Fruit fly (Drosophila melanogaster): ENCODE measurements around the gene amd.

The amd gene

dm6 chr2L:19139751-19140150 is 29.8 kb downstream of the amd start (continued):
- TF ChIP-seq Elba2 (GFP tag; optimal IDR thresholded peaks at IDR 0.05) (no peak), ato (GFP tag; IDR thresholded peaks at IDR 0.05; ENCODE audit: partially characterized antibody) (no peak), sug (tag; optimal IDR thresholded peaks at IDR 0.05) (no peak), fd3F (GFP tag; optimal IDR thresholded peaks at IDR 0.05) (no peak), seq (GFP tag; IDR thresholded peaks at IDR 0.05) (no peak), CG34376 (GFP tag; optimal IDR thresholded peaks at IDR 0.05) (no peak), HmgD (GFP tag; optimal IDR thresholded peaks at IDR 0.05) (no peak), Atf-2 (GFP tag; optimal IDR thresholded peaks at IDR 0.05) (no peak), CG4820 (GFP tag; optimal IDR thresholded peaks at IDR 0.05) (no peak), zen (tag; optimal IDR thresholded peaks at IDR 0.05) (peak; percentile 4), tin (GFP tag; optimal IDR thresholded peaks at IDR 0.05) (no peak), Usf (GFP tag; optimal IDR thresholded peaks at IDR 0.05) (no peak), Sin3A (optimal IDR thresholded peaks at IDR 0.05) (no peak), Camta (GFP tag; optimal IDR thresholded peaks at IDR 0.05) (no peak), CG42726 (GFP tag; IDR thresholded peaks at IDR 0.05; ENCODE audit: partially characterized antibody) (no peak), tap (tag; optimal IDR thresholded peaks at IDR 0.05) (no peak), pfk (GFP tag; optimal IDR thresholded peaks at IDR 0.05) (peak; percentile 12), CG32767 (GFP tag; IDR thresholded peaks at IDR 0.05) (no peak), mirr (GFP tag; optimal IDR thresholded peaks at IDR 0.05) (no peak), pros (GFP tag; optimal IDR thresholded peaks at IDR 0.05) (peak; percentile 96), tll (GFP tag; optimal IDR thresholded peaks at IDR 0.05) (peak in 1 of 2 experiments; percentile 44), CG4404 (GFP tag; IDR thresholded peaks at IDR 0.05) (no peak), Antp (GFP tag; optimal IDR thresholded peaks at IDR 0.05) (no peak), YL-1 (GFP tag; optimal IDR thresholded peaks at IDR 0.05) (no peak), grau (tag; optimal IDR thresholded peaks at IDR 0.05) (no peak), Dip2 (GFP tag; IDR thresholded peaks at IDR 0.05) (no peak), ase (GFP tag; IDR thresholded peaks at IDR 0.05) (no peak), gsb-n (tag; optimal IDR thresholded peaks at IDR 0.05) (peak; percentile 13), CG12942 (GFP tag; optimal IDR thresholded peaks at IDR 0.05) (no peak), CG1529 (GFP tag; optimal IDR thresholded peaks at IDR 0.05) (no peak), Mrtf (GFP tag; IDR thresholded peaks at IDR 0.05) (no peak), da (GFP tag; optimal IDR thresholded peaks at IDR 0.05) (no peak), crol (GFP tag; IDR thresholded peaks at IDR 0.05) (peak; percentile 30; the same call in 1 of the 2 replicates), CG2120 (GFP tag; optimal IDR thresholded peaks at IDR 0.05) (no peak), CG2875 (GFP tag; optimal IDR thresholded peaks at IDR 0.05) (no peak), pho (GFP tag; optimal IDR thresholded peaks at IDR 0.05) (no peak), CG3163 (GFP tag; optimal IDR thresholded peaks at IDR 0.05) (no peak), cato (GFP tag; optimal IDR thresholded peaks at IDR 0.05; ENCODE audit: borderline replicate concordance) (no peak), CG4282 (GFP tag; optimal IDR thresholded peaks at IDR 0.05) (no peak), CG11560 (tag; IDR thresholded peaks at IDR 0.05) (no peak), Eip74EF (GFP tag; optimal IDR thresholded peaks at IDR 0.05) (no peak), abd-A (tag; optimal IDR thresholded peaks at IDR 0.05) (peak; percentile 50), CkIIα-i1 (GFP tag; IDR thresholded peaks at IDR 0.05) (no peak), ara (GFP tag; IDR thresholded peaks at IDR 0.05) (no peak), gcm (GFP tag; optimal IDR thresholded peaks at IDR 0.05) (no peak), Fer3 (tag; optimal IDR thresholded peaks at IDR 0.05) (no peak), CG4617 (GFP tag; optimal IDR thresholded peaks at IDR 0.05; ENCODE audit: borderline replicate concordance) (no peak), CG13894 (tag; optimal IDR thresholded peaks at IDR 0.05) (peak; percentile 77), Asciz (GFP tag; optimal IDR thresholded peaks at IDR 0.05) (no peak), psq (GFP tag; optimal IDR thresholded peaks at IDR 0.05) (no peak), so (GFP tag; IDR thresholded peaks at IDR 0.05) (no peak)
